Worm (Caenorhabditis elegans): ENCODE measurements around the gene ugt-37.

- no peak for TF ChIP-seq hmg-11 (tag; optimal IDR thresholded peaks at IDR 0.05)
- no peak for TF ChIP-seq unc-62 (GFP tag; optimal IDR thresholded peaks at IDR 0.05)
- no peak for TF ChIP-seq nhr-25 (tag; optimal IDR thresholded peaks at IDR 0.05)
- TF ChIP-seq ztf-11 (tag; optimal IDR thresholded peaks at IDR 0.05), result no peak
- TF ChIP-seq lin-39 (tag; optimal IDR thresholded peaks at IDR 0.05), result no peak
- TF ChIP-seq fos-1 (tag; optimal IDR thresholded peaks at IDR 0.05), result no peak
- TF ChIP-seq pha-4 (tag; optimal IDR thresholded peaks at IDR 0.05), result no peak
These were observed 3.3 kb downstream of the ugt-37 start, which contains the start of gene ugt-40 for ce11 chrV:7141864-7142263.

Measured in whole organism, L3 larva.